Fruit fly (Drosophila melanogaster) whole organism, embryonic: ENCODE results near the gene Fancl.

Source experiments
- Camta ChIP-seq: fragments of 200-800 bp; sonication (Bioruptor generic); optimal IDR thresholded peaks from 2 replicates; lab custom pipeline; 2016; ENCODE audit warnings: missing biosample characterization, missing genetic modification characterization
- zf30C ChIP-seq: fragments of 200-800 bp; sonication (Bioruptor generic); optimal IDR thresholded peaks from 3 replicates; lab custom pipeline; 2018; ENCODE audit warnings: missing biosample characterization, mild to moderate bottlenecking, missing genetic modification characterization

DNA sequence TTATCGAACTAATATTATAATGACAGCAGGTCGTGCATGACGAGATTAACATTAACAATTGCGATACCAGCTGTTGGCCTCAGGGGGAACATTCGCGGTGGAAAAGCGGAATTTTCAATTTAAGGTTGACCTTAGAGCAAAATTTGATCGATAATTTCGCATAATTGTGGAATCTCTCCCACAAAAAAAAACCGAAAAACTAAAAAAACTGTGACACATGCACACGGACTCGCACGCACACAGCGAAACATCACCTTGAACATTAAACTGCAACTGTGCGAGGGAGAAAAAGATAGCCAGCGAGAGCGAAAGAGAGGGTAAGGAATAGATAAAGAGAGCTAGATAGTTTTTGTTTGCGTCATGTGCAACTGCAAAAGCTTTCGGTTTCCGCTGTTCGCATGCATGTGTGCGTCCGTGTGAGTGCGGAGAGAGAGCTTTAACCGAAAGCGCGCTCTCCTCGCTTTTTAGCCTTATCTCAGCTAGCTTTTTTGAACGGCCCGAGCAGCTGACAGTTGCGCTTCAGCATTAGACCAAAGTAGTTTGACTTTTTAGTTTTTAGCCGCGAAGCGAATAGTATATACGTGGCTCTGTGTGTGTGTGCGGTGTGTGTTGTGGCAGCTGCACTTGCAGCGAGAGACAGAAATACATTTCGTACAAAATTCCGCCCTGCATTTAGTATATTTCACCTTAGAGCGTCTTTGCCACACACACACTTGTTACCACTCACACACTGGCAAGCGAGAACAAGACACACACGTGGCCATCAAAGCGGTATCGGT lies 40.8 kb upstream of the Fancl start:
- no peak for TF ChIP-seq zf30C (GFP tag; lab: Kevin White, UChicago)
- TF ChIP-seq Camta, result no peak
